Fruit fly (Drosophila melanogaster) whole organism, embryonic: Measurements from ENCODE around the gene CG9316.

Experiments used
- B-H2 ChIP-seq: fragments of 200-800 bp; sonication (Bioruptor generic); optimal IDR thresholded peaks from 2 replicates; lab custom pipeline; 2018; ENCODE audit warnings: missing biosample characterization, mild to moderate bottlenecking, missing genetic modification characterization
- CG10147 ChIP-seq: fragments of 200-800 bp; sonication (Bioruptor generic); optimal IDR thresholded peaks from 2 replicates; lab custom pipeline; 2019; ENCODE audit warnings: missing biosample characterization, mild to moderate bottlenecking, missing genetic modification characterization, moderate library complexity
- CG10565 ChIP-seq: fragments of 200-800 bp; sonication (Bioruptor generic); optimal IDR thresholded peaks from 3 replicates; lab custom pipeline; 2016; ENCODE audit warnings: missing biosample characterization, mild to moderate bottlenecking, missing genetic modification characterization
- CG10979 ChIP-seq: fragments of 200-800 bp; sonication (Bioruptor generic); optimal IDR thresholded peaks from 2 replicates; lab custom pipeline; 2018; ENCODE audit warnings: missing biosample characterization, mild to moderate bottlenecking, missing genetic modification characterization, moderate library complexity
- CG11504 ChIP-seq: fragments of 200-800 bp; sonication (Bioruptor generic); optimal IDR thresholded peaks from 3 replicates; lab custom pipeline; 2019; ENCODE audit warnings: missing biosample characterization, mild to moderate bottlenecking, missing genetic modification characterization, moderate library complexity
- CG12219 ChIP-seq: fragments of 200-800 bp; sonication (Bioruptor generic); optimal IDR thresholded peaks from 3 replicates; lab custom pipeline; 2018; ENCODE audit warnings: missing biosample characterization, mild to moderate bottlenecking, missing genetic modification characterization
- CG12391 ChIP-seq: fragments of 200-800 bp; sonication (Bioruptor generic); optimal IDR thresholded peaks from 3 replicates; lab custom pipeline; 2018; ENCODE audit warnings: missing biosample characterization, mild to moderate bottlenecking, missing genetic modification characterization, moderate library complexity
- CG12769 ChIP-seq: fragments of 200-800 bp; sonication (Bioruptor generic); optimal IDR thresholded peaks from 2 replicates; lab custom pipeline; 2019; ENCODE audit warnings: missing biosample characterization, mild to moderate bottlenecking, missing genetic modification characterization, moderate library complexity
- CG14441 ChIP-seq: fragments of 200-800 bp; sonication (Bioruptor generic); IDR thresholded peaks from 2 replicates; pipeline ENCODE4 v1.3.6; 2022; ENCODE audit warnings: missing biosample characterization, missing genetic modification characterization
- CG1529 ChIP-seq: fragments of 200-800 bp; sonication (Bioruptor generic); optimal IDR thresholded peaks from 3 replicates; lab custom pipeline; 2018; ENCODE audit warnings: missing biosample characterization, missing genetic modification characterization
- CG15696 ChIP-seq: fragments of 200-800 bp; sonication (Bioruptor generic); optimal IDR thresholded peaks from 2 replicates; lab custom pipeline; 2019; ENCODE audit warnings: missing biosample characterization, mild to moderate bottlenecking, missing genetic modification characterization, moderate library complexity
- CG1832 ChIP-seq: fragments of 200-800 bp; sonication (Bioruptor generic); optimal IDR thresholded peaks from 2 replicates; lab custom pipeline; 2017; ENCODE audit warnings: missing biosample characterization, mild to moderate bottlenecking, missing genetic modification characterization, inconsistent platforms
- CG2712 ChIP-seq: fragments of 200-800 bp; optimal IDR thresholded peaks from 3 replicates; lab custom pipeline; 2019; ENCODE audit warnings: missing biosample characterization, mild to moderate bottlenecking, missing genetic modification characterization, moderate library complexity
- CG2889 ChIP-seq: fragments of 200-800 bp; sonication (Bioruptor generic); IDR thresholded peaks from 3 replicates; pipeline ENCODE4 v1.3.6; 2022; ENCODE audit warnings: missing biosample characterization, missing genetic modification characterization
- CG31441 ChIP-seq: fragments of 200-800 bp; sonication (Bioruptor generic); IDR thresholded peaks from 2 replicates; pipeline ENCODE4 v1.3.6; 2022; ENCODE audit warnings: missing biosample characterization, missing genetic modification characterization
- CG34224 ChIP-seq: fragments of 200-800 bp; sonication (Bioruptor generic); IDR thresholded peaks from 3 replicates; pipeline ENCODE4 v1.3.6; 2022; ENCODE audit warnings: missing biosample characterization, missing genetic modification characterization; ENCODE audit not compliant: partially characterized antibody
- CG4707 ChIP-seq: fragments of 200-800 bp; sonication (Bioruptor generic); optimal IDR thresholded peaks from 2 replicates; lab custom pipeline; 2018; ENCODE audit warnings: missing biosample characterization, mild to moderate bottlenecking, missing genetic modification characterization, moderate library complexity
- CG6175 ChIP-seq: fragments of 200-800 bp; sonication (Bioruptor generic); IDR thresholded peaks from 3 replicates; pipeline ENCODE4 v1.3.6; 2022; ENCODE audit warnings: missing biosample characterization, missing genetic modification characterization
- CG6765 ChIP-seq: fragments of 200-800 bp; sonication (Bioruptor generic); optimal IDR thresholded peaks from 3 replicates; lab custom pipeline; 2017; ENCODE audit warnings: missing biosample characterization, mild to moderate bottlenecking, missing genetic modification characterization
- CG7357 ChIP-seq: fragments of 200-800 bp; sonication (Bioruptor generic); IDR thresholded peaks from 3 replicates; pipeline ENCODE4 v1.3.6; 2022; ENCODE audit warnings: missing biosample characterization, missing genetic modification characterization
- CG7928 ChIP-seq: fragments of 200-800 bp; sonication (Bioruptor generic); optimal IDR thresholded peaks from 2 replicates; lab custom pipeline; 2017; ENCODE audit warnings: missing biosample characterization, mild to moderate bottlenecking, missing genetic modification characterization
- CG8089 ChIP-seq: fragments of 200-800 bp; sonication (Bioruptor generic); optimal IDR thresholded peaks from 3 replicates; lab custom pipeline; 2016; ENCODE audit warnings: missing biosample characterization, missing genetic modification characterization
- CG8281 ChIP-seq: fragments of 200-800 bp; sonication (Bioruptor generic); optimal IDR thresholded peaks from 2 replicates; lab custom pipeline; 2018; ENCODE audit warnings: missing biosample characterization, mild to moderate bottlenecking, missing genetic modification characterization, moderate library complexity
- CG9797 ChIP-seq: fragments of 200-800 bp; sonication (Bioruptor generic); optimal IDR thresholded peaks from 3 replicates; lab custom pipeline; 2018; ENCODE audit warnings: missing biosample characterization, mild to moderate bottlenecking, missing genetic modification characterization
- CG9817 ChIP-seq: fragments of 200-800 bp; sonication (Bioruptor generic); optimal IDR thresholded peaks from 2 replicates; lab custom pipeline; 2018; ENCODE audit warnings: missing biosample characterization, mild to moderate bottlenecking, missing genetic modification characterization, moderate library complexity
- CG9932 ChIP-seq: fragments of 200-800 bp; sonication (Bioruptor generic); IDR thresholded peaks from 2 replicates; pipeline ENCODE4 v1.3.6; 2022; ENCODE audit warnings: missing biosample characterization, missing genetic modification characterization
- CTCF ChIP-seq: fragments of 200-800 bp; sonication (Bioruptor generic); optimal IDR thresholded peaks from 2 replicates; lab custom pipeline; 2017; ENCODE audit warnings: missing biosample characterization, mild to moderate bottlenecking, missing genetic modification characterization, moderate library complexity
- Deaf1 ChIP-seq: fragments of 200-800 bp; optimal IDR thresholded peaks from 3 replicates; lab custom pipeline; 2019; ENCODE audit warnings: missing biosample characterization, mild to moderate bottlenecking, missing genetic modification characterization, moderate library complexity
- Dref ChIP-seq: fragments of 200-800 bp; sonication (Bioruptor generic); IDR thresholded peaks from 2 replicates; pipeline ENCODE4 v1.3.6; 2022; ENCODE audit warnings: missing biosample characterization, missing genetic modification characterization
- Drgx ChIP-seq: fragments of 200-800 bp; sonication (Bioruptor generic); IDR thresholded peaks from 2 replicates; pipeline ENCODE4 v1.3.6; 2022; ENCODE audit warnings: missing biosample characterization, missing genetic modification characterization
- Elba2 ChIP-seq: fragments of 200-800 bp; sonication (Bioruptor generic); optimal IDR thresholded peaks from 3 replicates; lab custom pipeline; 2016; ENCODE audit warnings: missing biosample characterization, missing genetic modification characterization
- Ets65A ChIP-seq: fragments of 200-800 bp; sonication (Bioruptor generic); peaks from one replicate; lab custom pipeline; 2016; ENCODE audit warnings: missing biosample characterization, missing genetic modification characterization
- Kr ChIP-seq: fragments of 200-800 bp; sonication (Bioruptor generic); optimal IDR thresholded peaks from 2 replicates; lab custom pipeline; 2017; ENCODE audit warnings: missing biosample characterization, mild to moderate bottlenecking, missing genetic modification characterization
- Neu2 ChIP-seq: fragments of 200-800 bp; sonication (Bioruptor generic); optimal IDR thresholded peaks from 3 replicates; lab custom pipeline; 2016; ENCODE audit warnings: missing biosample characterization, missing genetic modification characterization, borderline replicate concordance
- Oaz ChIP-seq: fragments of 200-800 bp; sonication (Bioruptor generic); IDR thresholded peaks from 2 replicates; pipeline ENCODE4 v1.3.6; 2022; ENCODE audit warnings: missing biosample characterization, missing genetic modification characterization
- Stat92E ChIP-seq, 3 experiments: fragments of >200 bp in 2 of 3; fragments of 200-800 bp in 1 of 3; sonication (Bioruptor generic) in 1 of 3; optimal IDR thresholded peaks; 2 replicates each; lab custom pipeline; 2017 to 2019; ENCODE audit warnings: missing biosample characterization in 3 of 3, missing genetic modification characterization in 3 of 3, mild to moderate bottlenecking in 1 of 3, moderate library complexity in 1 of 3
- Taf1 ChIP-seq: fragments of 200-800 bp; sonication (Bioruptor generic); IDR thresholded peaks from 2 replicates; pipeline ENCODE4 v1.3.6; 2022; ENCODE audit warnings: missing biosample characterization, missing genetic modification characterization
- Vsx1 ChIP-seq: fragments of 200-800 bp; sonication (Bioruptor generic); optimal IDR thresholded peaks from 2 replicates; lab custom pipeline; 2017; ENCODE audit warnings: missing biosample characterization, mild to moderate bottlenecking, missing genetic modification characterization, missing genetic modification reagents
- ab ChIP-seq: fragments of 200-800 bp; sonication (Bioruptor generic); optimal IDR thresholded peaks from 2 replicates; lab custom pipeline; 2016; ENCODE audit warnings: missing biosample characterization, missing genetic modification characterization
- btn ChIP-seq: fragments of 200-800 bp; sonication (Bioruptor generic); optimal IDR thresholded peaks from 2 replicates; lab custom pipeline; 2016; ENCODE audit warnings: missing biosample characterization, missing genetic modification characterization
- caup ChIP-seq: fragments of 200-800 bp; sonication (Bioruptor generic); optimal IDR thresholded peaks from 3 replicates; lab custom pipeline; 2017; ENCODE audit warnings: missing biosample characterization, mild to moderate bottlenecking, missing genetic modification characterization, moderate library complexity; ENCODE audit not compliant: severe bottlenecking
- fru ChIP-seq: fragments of >200 bp; optimal IDR thresholded peaks from 2 replicates; lab custom pipeline; 2017
- jigr1 ChIP-seq: fragments of 200-800 bp; sonication (Bioruptor generic); IDR thresholded peaks from 3 replicates; pipeline ENCODE4 v1.3.6; 2022; ENCODE audit warnings: missing biosample characterization, missing genetic modification characterization
- lmd ChIP-seq: fragments of 200-800 bp; sonication (Bioruptor generic); IDR thresholded peaks from 2 replicates; pipeline ENCODE4 v1.3.6; 2022; ENCODE audit warnings: missing biosample characterization, missing genetic modification characterization
- phol ChIP-seq: fragments of 200-800 bp; sonication (Bioruptor generic); optimal IDR thresholded peaks from 3 replicates; lab custom pipeline; 2018; ENCODE audit warnings: missing biosample characterization, mild to moderate bottlenecking, missing genetic modification characterization, moderate library complexity
- scrt ChIP-seq: fragments of 200-800 bp; sonication (Bioruptor generic); optimal IDR thresholded peaks from 2 replicates; lab custom pipeline; 2018; ENCODE audit warnings: missing biosample characterization, mild to moderate bottlenecking, missing genetic modification characterization, moderate library complexity
- sr ChIP-seq: fragments of 200-800 bp; sonication (Bioruptor generic); IDR thresholded peaks from 3 replicates; pipeline ENCODE4 v1.3.6; 2022; ENCODE audit warnings: missing biosample characterization, missing genetic modification characterization
- ssp ChIP-seq: fragments of 200-800 bp; sonication (Bioruptor generic); IDR thresholded peaks from 2 replicates; pipeline ENCODE4 v1.3.6; 2022; ENCODE audit warnings: missing biosample characterization, missing genetic modification characterization
- stc ChIP-seq: fragments of 200-800 bp; sonication (Bioruptor generic); IDR thresholded peaks from 2 replicates; pipeline ENCODE4 v1.3.6; 2022; ENCODE audit warnings: missing biosample characterization, missing genetic modification characterization
- tll ChIP-seq, 2 experiments: fragments of 200-800 bp in 1 of 2; fragments of >200 bp in 1 of 2; sonication (Bioruptor generic) in 1 of 2; optimal IDR thresholded peaks; 2 replicates each; lab custom pipeline; 2017 to 2019; ENCODE audit warnings: missing biosample characterization in 2 of 2, missing genetic modification characterization in 2 of 2, mild to moderate bottlenecking in 1 of 2, moderate library complexity in 1 of 2
- unpg ChIP-seq: fragments of 200-800 bp; sonication (Bioruptor generic); optimal IDR thresholded peaks from 3 replicates; lab custom pipeline; 2018; ENCODE audit warnings: missing biosample characterization, mild to moderate bottlenecking, missing genetic modification characterization, moderate library complexity

CG9316 gene

dm6 chr2L:20770242-20770769, 44.0 kb upstream of the CG9316 start, which contains the start of gene cad (continued):
- TF ChIP-seq Neu2 (GFP tag; lab: Kevin White, UChicago) = no peak
- peak; percentile 96 for TF ChIP-seq phol (tag; lab: Kevin White, UChicago)
- no peak for TF ChIP-seq Ets65A (GFP tag; lab: Kevin White, UChicago)
- peak; percentile 98 for TF ChIP-seq CG1832 (GFP tag; lab: Kevin White, UChicago)
- peak; percentile 58 for TF ChIP-seq stc
- peak; percentile 56; the same call in 1 of the 2 replicates for TF ChIP-seq Drgx
- TF ChIP-seq CG9932 = no peak
- no peak for TF ChIP-seq CG10147 (GFP tag; lab: Kevin White, UChicago)
- no peak for TF ChIP-seq CG7357 (GFP tag; lab: Robert Waterston, UW)
- TF ChIP-seq CG11504 (tag; lab: Kevin White, UChicago) = no peak
- no peak for TF ChIP-seq CG8089 (GFP tag; lab: Kevin White, UChicago)
- no peak for TF ChIP-seq CG15696 (tag; lab: Kevin White, UChicago)
- TF ChIP-seq CG31441 (GFP tag; lab: Robert Waterston, UW) = no peak
- no peak for TF ChIP-seq btn (GFP tag; lab: Kevin White, UChicago)
- TF ChIP-seq CG10565 (GFP tag; lab: Kevin White, UChicago) = no peak
- TF ChIP-seq Elba2 (GFP tag; lab: Kevin White, UChicago) = no peak
- TF ChIP-seq CG2712 = no peak
- TF ChIP-seq CG12769 (tag; lab: Kevin White, UChicago) = no peak
- peak; percentile 40 for TF ChIP-seq caup (GFP tag; lab: Kevin White, UChicago)
- TF ChIP-seq unpg (GFP tag; lab: Kevin White, UChicago) = peak; percentile 0
- TF ChIP-seq Oaz (GFP tag; lab: Robert Waterston, UW) = no peak
- TF ChIP-seq CG34224 = no peak
- peak; percentile 56 for TF ChIP-seq Deaf1
- no peak for TF ChIP-seq CG7928 (GFP tag; lab: Kevin White, UChicago)
- no peak for TF ChIP-seq ssp (GFP tag; lab: Robert Waterston, UW)
- no peak for TF ChIP-seq Dref (GFP tag; lab: Robert Waterston, UW)
- TF ChIP-seq CG4707 (GFP tag; lab: Kevin White, UChicago) = no peak
- peak; percentile 12 for TF ChIP-seq Vsx1 (GFP tag; lab: Kevin White, UChicago)
- TF ChIP-seq CG12219 (GFP tag; lab: Kevin White, UChicago) = no peak
- TF ChIP-seq CG6765 (GFP tag; lab: Kevin White, UChicago) = peak; percentile 39
- no peak for TF ChIP-seq Taf1
- TF ChIP-seq ab (GFP tag; lab: Kevin White, UChicago) = no peak
- TF ChIP-seq CG9817 = no peak
- no peak for TF ChIP-seq fru (lab: Kevin White, UChicago)
- no peak for TF ChIP-seq Kr
- peak; percentile 55; the same call in 1 of the 3 replicates for TF ChIP-seq sr
- no peak for TF ChIP-seq CG1529 (GFP tag; lab: Kevin White, UChicago)
- TF ChIP-seq CG9797 (GFP tag; lab: Kevin White, UChicago) = no peak
- peak; percentile 9 for TF ChIP-seq scrt (GFP tag; lab: Kevin White, UChicago)
- peak; percentile 29 for TF ChIP-seq CG10979
- TF ChIP-seq CG14441 (GFP tag; lab: Robert Waterston, UW) = peak; percentile 61; the same call in 1 of the 2 replicates
- TF ChIP-seq CG2889 (GFP tag; lab: Robert Waterston, UW) = no peak
- peak; percentile 42 to 80 for TF ChIP-seq tll (GFP tag; optimal IDR thresholded peaks at IDR 0.05; lab: Kevin White, UChicago)
- TF ChIP-seq lmd (GFP tag; lab: Robert Waterston, UW) = no peak
- peak; percentile 3 for TF ChIP-seq CG12391 (tag; lab: Kevin White, UChicago)
- peak; percentile 7 for TF ChIP-seq B-H2 (GFP tag; lab: Kevin White, UChicago)
- TF ChIP-seq Stat92E (GFP tag; optimal IDR thresholded peaks at IDR 0.05; lab: Kevin White, UChicago) = no peak
- 0 out of 3 replicates have a peak, but pooled peaks have one; percentile 19 for TF ChIP-seq CG6175
- TF ChIP-seq jigr1 (GFP tag; lab: Robert Waterston, UW) = no peak
- TF ChIP-seq CTCF (GFP tag; lab: Kevin White, UChicago) = no peak
- no peak for TF ChIP-seq CG8281 (tag; lab: Kevin White, UChicago)
